Worm (Caenorhabditis elegans): Measurements from ENCODE around the gene W05B10.4.

Gene W05B10.4

ce11 chrV:12667926-12668325 lies at the start of gene W05B10.4:
W05B10.4 (plus strand) TSS chrV:12668226.
- no peak for TF ChIP-seq W03F9.2 (tag; optimal IDR thresholded peaks at IDR 0.05)
- no peak for TF ChIP-seq dao-5 (tag; optimal IDR thresholded peaks at IDR 0.05)
- no peak for TF ChIP-seq him-1 (tag; optimal IDR thresholded peaks at IDR 0.05)

- no peak for TF ChIP-seq W03F9.2 (tag; optimal IDR thresholded peaks at IDR 0.05)
- no peak for TF ChIP-seq him-1 (tag; optimal IDR thresholded peaks at IDR 0.05)
Measured at ce11 chrV:12624371-12624770, 43.7 kb upstream of the W05B10.4 start, which contains the start of gene F56H9.9. F56H9.9 (minus strand) TSS chrV:12624471.

ce11 chrV:12629743-12630142 lies 38.3 kb upstream of the W05B10.4 start, which contains the start of gene F56H9.6:
F56H9.6 (minus strand) TSS chrV:12629843.
- TF ChIP-seq dao-5 (tag; optimal IDR thresholded peaks at IDR 0.05) (no peak), him-1 (tag; optimal IDR thresholded peaks at IDR 0.05) (no peak), W03F9.2 (tag; optimal IDR thresholded peaks at IDR 0.05) (no peak)

ce11 chrV:12632048-12632447 lies 36.0 kb upstream of the W05B10.4 start, which contains the start of gene srx-113:
srx-113 (minus strand) TSS chrV:12632148.
- TF ChIP-seq him-1 (tag; optimal IDR thresholded peaks at IDR 0.05) = no peak
- TF ChIP-seq W03F9.2 (tag; optimal IDR thresholded peaks at IDR 0.05) = no peak
- no peak for TF ChIP-seq dao-5 (tag; optimal IDR thresholded peaks at IDR 0.05)

ce11 chrV:12633046-12633445 lies 35.0 kb upstream of the W05B10.4 start:
- no peak for TF ChIP-seq him-1 (tag; optimal IDR thresholded peaks at IDR 0.05)
- no peak for TF ChIP-seq dao-5 (tag; optimal IDR thresholded peaks at IDR 0.05)
- no peak for TF ChIP-seq W03F9.2 (tag; optimal IDR thresholded peaks at IDR 0.05)

ce11 chrV:12634050-12634449 lies 34.0 kb upstream of the W05B10.4 start:
- TF ChIP-seq him-1 (tag; optimal IDR thresholded peaks at IDR 0.05) = no peak
- TF ChIP-seq W03F9.2 (tag; optimal IDR thresholded peaks at IDR 0.05) = no peak
- TF ChIP-seq dao-5 (tag; optimal IDR thresholded peaks at IDR 0.05) = no peak

- no peak for TF ChIP-seq him-1 (tag; optimal IDR thresholded peaks at IDR 0.05)
- no peak for TF ChIP-seq dao-5 (tag; optimal IDR thresholded peaks at IDR 0.05)
- TF ChIP-seq W03F9.2 (tag; optimal IDR thresholded peaks at IDR 0.05) = no peak
Measured at ce11 chrV:12634746-12635145, 33.3 kb upstream of the W05B10.4 start.

ce11 chrV:12635218-12635617 lies 32.8 kb upstream of the W05B10.4 start:
- no peak for TF ChIP-seq dao-5 (tag; optimal IDR thresholded peaks at IDR 0.05)
- no peak for TF ChIP-seq him-1 (tag; optimal IDR thresholded peaks at IDR 0.05)
- no peak for TF ChIP-seq W03F9.2 (tag; optimal IDR thresholded peaks at IDR 0.05)

ce11 chrV:12636248-12636647 lies 31.8 kb upstream of the W05B10.4 start:
- TF ChIP-seq dao-5 (tag; optimal IDR thresholded peaks at IDR 0.05) (no peak), him-1 (tag; optimal IDR thresholded peaks at IDR 0.05) (no peak), W03F9.2 (tag; optimal IDR thresholded peaks at IDR 0.05) (no peak)

- TF ChIP-seq W03F9.2 (tag; optimal IDR thresholded peaks at IDR 0.05) = no peak
- TF ChIP-seq dao-5 (tag; optimal IDR thresholded peaks at IDR 0.05) = no peak
- TF ChIP-seq him-1 (tag; optimal IDR thresholded peaks at IDR 0.05) = no peak
Measured at ce11 chrV:12637238-12637690, 30.8 kb upstream of the W05B10.4 start, which contains the start of gene F56H9.2. F56H9.2 (plus strand) TSS chrV:12637663.

- TF ChIP-seq dao-5 (tag; optimal IDR thresholded peaks at IDR 0.05) (no peak), W03F9.2 (tag; optimal IDR thresholded peaks at IDR 0.05) (no peak), him-1 (tag; optimal IDR thresholded peaks at IDR 0.05) (no peak)
Measured at ce11 chrV:12637764-12638502, 30.1 kb upstream of the W05B10.4 start.

- no peak for TF ChIP-seq dao-5 (tag; optimal IDR thresholded peaks at IDR 0.05)
- no peak for TF ChIP-seq W03F9.2 (tag; optimal IDR thresholded peaks at IDR 0.05)
- TF ChIP-seq him-1 (tag; optimal IDR thresholded peaks at IDR 0.05) = no peak
Measured at ce11 chrV:12640384-12640783, 27.6 kb upstream of the W05B10.4 start, which contains the start of gene gpa-8. gpa-8 (minus strand) TSS chrV:12640484.

ce11 chrV:12644500-12644899 lies 23.5 kb upstream of the W05B10.4 start, which contains the start of gene F56H9.8:
F56H9.8 (plus strand) TSS chrV:12644800.
- no peak for TF ChIP-seq W03F9.2 (tag; optimal IDR thresholded peaks at IDR 0.05)
- TF ChIP-seq dao-5 (tag; optimal IDR thresholded peaks at IDR 0.05) = no peak
- TF ChIP-seq him-1 (tag; optimal IDR thresholded peaks at IDR 0.05) = no peak

ce11 chrV:12649213-12649612 lies 18.8 kb upstream of the W05B10.4 start, which contains the start of gene gpa-9:
gpa-9 (minus strand) TSS chrV:12649313.
- TF ChIP-seq W03F9.2 (tag; optimal IDR thresholded peaks at IDR 0.05) = no peak
- no peak for TF ChIP-seq dao-5 (tag; optimal IDR thresholded peaks at IDR 0.05)
- no peak for TF ChIP-seq him-1 (tag; optimal IDR thresholded peaks at IDR 0.05)
